Worm (Caenorhabditis elegans) whole organism, L4 larva: ENCODE data around the gene F31E8.5.
A peak's percentile ranks its signal among the peaks of the same experiment; 100 is the strongest.

Experiments used
- F10B5.3 ChIP-seq: sonication (generic microtip); optimal IDR thresholded peaks from 2 replicates; lab custom pipeline; 2016; ENCODE audit warnings: mild to moderate bottlenecking, missing genetic modification characterization, missing compliant biosample characterization
- F44E2.7 ChIP-seq: fragments of 200-800 bp; sonication (Bioruptor generic); IDR thresholded peaks from 2 replicates; pipeline ENCODE4 v2.1.2; 2022; ENCODE audit warnings: missing genetic modification characterization, missing compliant biosample characterization
- F49E8.2 ChIP-seq: sonication (generic microtip); optimal IDR thresholded peaks from 2 replicates; lab custom pipeline; 2016; ENCODE audit warnings: missing compliant biosample characterization, mild to moderate bottlenecking, missing genetic modification characterization, borderline replicate concordance
- T20F7.1 ChIP-seq: fragments of 200-800 bp; sonication (Bioruptor generic); optimal IDR thresholded peaks from 2 replicates; lab custom pipeline; 2018; ENCODE audit warnings: mild to moderate bottlenecking, missing genetic modification characterization, missing compliant biosample characterization
- T26A8.4 ChIP-seq: fragments of 200-800 bp; sonication (Bioruptor generic); IDR thresholded peaks from 2 replicates; pipeline ENCODE4 v1.3.6; 2022; ENCODE audit warnings: missing genetic modification characterization, missing compliant biosample characterization
- Y105C5A.15 ChIP-seq: fragments of 200-800 bp; sonication (Bioruptor generic); IDR thresholded peaks from 2 replicates; pipeline ENCODE4 v1.3.6; 2022; ENCODE audit warnings: missing genetic modification characterization, missing compliant biosample characterization
- Y75B8A.6 ChIP-seq: fragments of 200-800 bp; sonication (Bioruptor generic); IDR thresholded peaks from 2 replicates; pipeline ENCODE4 v1.3.6; 2022; ENCODE audit warnings: missing genetic modification reagents, missing genetic modification characterization, missing compliant biosample characterization
- aha-1 ChIP-seq: fragments of 150-350 bp; peaks from one replicate; lab custom pipeline; 2014; ENCODE audit warnings: missing biosample characterization, missing genetic modification characterization
- aly-2 ChIP-seq: sonication (generic microtip); optimal IDR thresholded peaks from 2 replicates; lab custom pipeline; 2018; ENCODE audit warnings: missing biosample characterization, missing genetic modification characterization
- arid-1 ChIP-seq: fragments of 200-800 bp; sonication (Bioruptor generic); conservative IDR thresholded peaks from 2 replicates; pipeline ENCODE4 v1.3.6; 2022; ENCODE audit warnings: missing genetic modification reagents, missing genetic modification characterization, missing compliant biosample characterization
- ceh-62 ChIP-seq: sonication (generic microtip); optimal IDR thresholded peaks from 2 replicates; lab custom pipeline; 2017; ENCODE audit warnings: missing biosample characterization, missing genetic modification characterization
- ceh-82 ChIP-seq: sonication (generic microtip); optimal IDR thresholded peaks from 2 replicates; lab custom pipeline; 2017; ENCODE audit warnings: missing biosample characterization, missing genetic modification characterization
- ces-1 ChIP-seq: fragments of 150-350 bp; sonication (generic microtip); optimal IDR thresholded peaks from 4 replicates; lab custom pipeline; 2014; ENCODE audit warnings: missing biosample characterization, missing genetic modification reagents, missing genetic modification characterization
- cey-2 ChIP-seq: sonication (generic microtip); optimal IDR thresholded peaks from 3 replicates; lab custom pipeline; 2017; ENCODE audit warnings: missing genetic modification characterization, mild to moderate bottlenecking, missing compliant biosample characterization, antibody characterized with exemption, borderline replicate concordance; ENCODE audit not compliant: insufficient read depth
- daf-16 ChIP-seq, 3 experiments: sonication (generic microtip); optimal IDR thresholded peaks; 2 replicates each; lab custom pipeline; 2016 to 2017; ENCODE audit warnings: missing genetic modification characterization in 3 of 3, missing genetic modification reagents in 3 of 3, mild to moderate bottlenecking in 2 of 3, missing compliant biosample characterization in 2 of 3, missing biosample characterization in 1 of 3, moderate library complexity in 1 of 3
- dmd-6 ChIP-seq: fragments of 200-800 bp; sonication (Bioruptor generic); IDR thresholded peaks from 2 replicates; pipeline ENCODE4 v1.3.6; 2022; ENCODE audit warnings: missing genetic modification reagents, missing genetic modification characterization, missing compliant biosample characterization
- dmd-9 ChIP-seq: fragments of 200-800 bp; sonication (Bioruptor generic); IDR thresholded peaks from 2 replicates; pipeline ENCODE4 v1.3.6; 2022; ENCODE audit warnings: missing genetic modification reagents, missing genetic modification characterization, missing compliant biosample characterization
- dpl-1 ChIP-seq: fragments of 150-350 bp; optimal IDR thresholded peaks from 2 replicates; lab custom pipeline; 2014; ENCODE audit warnings: missing biosample characterization, missing genetic modification reagents, missing genetic modification characterization
- duxl-1 ChIP-seq: sonication (generic microtip); optimal IDR thresholded peaks from 2 replicates; lab custom pipeline; 2016; ENCODE audit warnings: mild to moderate bottlenecking, missing genetic modification characterization, moderate library complexity, missing compliant biosample characterization; ENCODE audit not compliant: poor library complexity
- dve-1 ChIP-seq: sonication (generic microtip); optimal IDR thresholded peaks from 2 replicates; lab custom pipeline; 2017; ENCODE audit warnings: antibody characterized with exemption, mild to moderate bottlenecking, missing genetic modification characterization, missing compliant biosample characterization; ENCODE audit not compliant: insufficient read depth
- fkh-10 ChIP-seq: fragments of 150-350 bp; optimal IDR thresholded peaks from 2 replicates; lab custom pipeline; 2014; ENCODE audit warnings: missing biosample characterization, missing genetic modification reagents, missing genetic modification characterization
- fos-1 ChIP-seq: fragments of 150-350 bp; optimal IDR thresholded peaks from 2 replicates; lab custom pipeline; 2014; ENCODE audit warnings: missing biosample characterization, missing genetic modification characterization
- hlh-30 ChIP-seq: sonication (generic microtip); optimal IDR thresholded peaks from 2 replicates; lab custom pipeline; 2017; ENCODE audit warnings: antibody characterized with exemption, mild to moderate bottlenecking, missing genetic modification characterization, missing compliant biosample characterization; ENCODE audit not compliant: insufficient read depth
- lin-38 ChIP-seq: fragments of 200-800 bp; sonication (Bioruptor generic); IDR thresholded peaks from 2 replicates; pipeline ENCODE4 v1.3.6; 2022; ENCODE audit warnings: missing genetic modification reagents, missing genetic modification characterization, missing compliant biosample characterization
- lin-39 ChIP-seq: fragments of 150-350 bp; optimal IDR thresholded peaks from 2 replicates; lab custom pipeline; 2014; ENCODE audit warnings: missing biosample characterization, missing genetic modification reagents, missing genetic modification characterization
- lir-3 ChIP-seq: sonication (generic microtip); optimal IDR thresholded peaks from 2 replicates; lab custom pipeline; 2016; ENCODE audit warnings: mild to moderate bottlenecking, missing genetic modification characterization, missing compliant biosample characterization
- madf-5 ChIP-seq, 2 experiments: fragments of 200-800 bp; sonication (Bioruptor generic); IDR thresholded peaks; 2 replicates each; pipeline ENCODE4 v1.3.6; 2022; ENCODE audit warnings: missing compliant biosample characterization in 2 of 2, missing genetic modification characterization in 2 of 2
- madf-9 ChIP-seq: fragments of 200-800 bp; sonication (Bioruptor generic); conservative IDR thresholded peaks from 2 replicates; pipeline ENCODE4 v1.3.6; 2022; ENCODE audit warnings: missing genetic modification reagents, missing genetic modification characterization, missing compliant biosample characterization
- mdt-29 ChIP-seq: fragments of 200-800 bp; sonication (Bioruptor generic); IDR thresholded peaks from 2 replicates; pipeline ENCODE4 v1.3.6; 2022; ENCODE audit warnings: missing genetic modification reagents, missing genetic modification characterization, missing compliant biosample characterization
- mxl-3 ChIP-seq: fragments of 200-800 bp; sonication (Bioruptor generic); optimal IDR thresholded peaks from 2 replicates; lab custom pipeline; 2018; ENCODE audit warnings: mild to moderate bottlenecking, missing genetic modification characterization, missing compliant biosample characterization
- nhr-10 ChIP-seq: fragments of 150-350 bp; optimal IDR thresholded peaks from 2 replicates; lab custom pipeline; 2014; ENCODE audit warnings: missing biosample characterization, missing genetic modification characterization
- nhr-237 ChIP-seq: sonication (generic microtip); optimal IDR thresholded peaks from 2 replicates; lab custom pipeline; 2017; ENCODE audit warnings: missing biosample characterization, missing genetic modification characterization
- nhr-48 ChIP-seq: sonication (generic microtip); optimal IDR thresholded peaks from 2 replicates; lab custom pipeline; 2016; ENCODE audit warnings: mild to moderate bottlenecking, missing genetic modification characterization, missing compliant biosample characterization
- nhr-6 ChIP-seq: fragments of 150-350 bp; optimal IDR thresholded peaks from 2 replicates; lab custom pipeline; 2014; ENCODE audit warnings: missing biosample characterization, missing genetic modification characterization
- nhr-76 ChIP-seq: fragments of 150-350 bp; optimal IDR thresholded peaks from 2 replicates; lab custom pipeline; 2014; ENCODE audit warnings: missing biosample characterization, missing genetic modification characterization
- pha-4 ChIP-seq, 2 experiments: fragments of 150-350 bp in 1 of 2; fragments of 200-800 bp in 1 of 2; sonication (Bioruptor generic) in 1 of 2; IDR thresholded peaks in 1 of 2; optimal IDR thresholded peaks in 1 of 2; 2 replicates each; pipeline versions ENCODE4 v1.3.6 to Lab custom; 2014 to 2022; ENCODE audit warnings: missing genetic modification characterization in 2 of 2, missing genetic modification reagents in 2 of 2, missing biosample characterization in 1 of 2, missing compliant biosample characterization in 1 of 2
- php-3 ChIP-seq: fragments of 200-800 bp; sonication (Bioruptor generic); IDR thresholded peaks from 2 replicates; pipeline ENCODE4 v1.3.6; 2022; ENCODE audit warnings: missing genetic modification reagents, missing genetic modification characterization, missing compliant biosample characterization
- pqm-1 ChIP-seq: sonication (generic microtip); optimal IDR thresholded peaks from 2 replicates; lab custom pipeline; 2017; ENCODE audit warnings: missing biosample characterization, missing genetic modification characterization
- saeg-2 ChIP-seq: fragments of 200-800 bp; sonication (Bioruptor generic); IDR thresholded peaks from 2 replicates; pipeline ENCODE4 v1.3.6; 2022; ENCODE audit warnings: missing genetic modification reagents, missing genetic modification characterization, missing compliant biosample characterization
- sdz-12 ChIP-seq: fragments of 200-800 bp; sonication (Bioruptor generic); optimal IDR thresholded peaks from 2 replicates; lab custom pipeline; 2018; ENCODE audit warnings: mild to moderate bottlenecking, missing genetic modification characterization, missing compliant biosample characterization
- set-16 ChIP-seq: fragments of 200-800 bp; sonication (Bioruptor generic); IDR thresholded peaks from 2 replicates; pipeline ENCODE4 v1.3.6; 2022; ENCODE audit warnings: missing genetic modification reagents, missing genetic modification characterization, missing compliant biosample characterization
- snpc-4 ChIP-seq: fragments of 150-350 bp; optimal IDR thresholded peaks from 2 replicates; lab custom pipeline; 2014; ENCODE audit warnings: missing biosample characterization, missing genetic modification characterization
- tra-1 ChIP-seq: fragments of 200-800 bp; sonication (Bioruptor generic); IDR thresholded peaks from 2 replicates; pipeline ENCODE4 v1.3.6; 2022; ENCODE audit warnings: missing genetic modification reagents, missing genetic modification characterization, missing compliant biosample characterization
- unc-39 ChIP-seq: sonication (generic microtip); optimal IDR thresholded peaks from 2 replicates; lab custom pipeline; 2017; ENCODE audit warnings: missing biosample characterization, missing genetic modification characterization
- unc-62 ChIP-seq, 3 experiments: fragments of 150-350 bp in 1 of 3; sonication (generic microtip); optimal IDR thresholded peaks in 2 of 3; peaks in 1 of 3; 1 replicate in 1 of 3; 2 replicates in 2 of 3; lab custom pipeline; 2014 to 2017; ENCODE audit warnings: missing biosample characterization in 3 of 3, missing genetic modification characterization in 3 of 3, missing genetic modification reagents in 3 of 3, missing genotype in 1 of 3
- zfp-2 ChIP-seq: sonication (generic microtip); optimal IDR thresholded peaks from 2 replicates; lab custom pipeline; 2016; ENCODE audit warnings: mild to moderate bottlenecking, missing genetic modification characterization, missing compliant biosample characterization
- zip-2 ChIP-seq: fragments of 150-350 bp; optimal IDR thresholded peaks from 2 replicates; lab custom pipeline; 2014; ENCODE audit warnings: missing biosample characterization, missing genetic modification characterization
- ztf-7 ChIP-seq: fragments of 150-350 bp; optimal IDR thresholded peaks from 2 replicates; lab custom pipeline; 2014; ENCODE audit warnings: missing biosample characterization, missing genetic modification characterization

F31E8.5 gene

ce11 chrII:6822347-6822746 is 15.3 kb upstream of the F31E8.5 start (continued):
- TF ChIP-seq pqm-1 (tag; lab: Kevin White, UChicago), result peak; percentile 80
- TF ChIP-seq madf-9 (GFP tag; lab: Robert Waterston, UW), result no peak
- TF ChIP-seq snpc-4 (tag; lab: Kevin White, UChicago), result no peak
- TF ChIP-seq pha-4 (GFP tag; IDR thresholded peaks at IDR 0.05; lab: Robert Waterston, UW), result no peak
- no peak for TF ChIP-seq pha-4 (tag; optimal IDR thresholded peaks at IDR 0.05; lab: Kevin White, UChicago)
- no peak for TF ChIP-seq dmd-9 (GFP tag; lab: Robert Waterston, UW)
- TF ChIP-seq cey-2, result peak; percentile 87
- no peak for TF ChIP-seq T20F7.1 (GFP tag; lab: Kevin White, UChicago)
- no peak for TF ChIP-seq Y105C5A.15
- no peak for TF ChIP-seq zfp-2
- TF ChIP-seq dpl-1 (GFP tag; lab: Kevin White, UChicago), result no peak
- TF ChIP-seq php-3 (GFP tag; lab: Robert Waterston, UW), result no peak
- no peak for TF ChIP-seq zip-2 (tag; lab: Kevin White, UChicago)
- no peak for TF ChIP-seq arid-1 (GFP tag; lab: Robert Waterston, UW)
- TF ChIP-seq unc-62 (GFP tag; optimal IDR thresholded peaks at IDR 0.05 in 1 of 2; lab: Kevin White, UChicago), result peak in 1 of 2 experiments; percentile 99
- no peak for TF ChIP-seq unc-62 (tag; optimal IDR thresholded peaks at IDR 0.05; lab: Kevin White, UChicago)
- TF ChIP-seq nhr-6 (tag; lab: Kevin White, UChicago), result no peak
- TF ChIP-seq mxl-3 (GFP tag; lab: Kevin White, UChicago), result peak; percentile 87
- TF ChIP-seq hlh-30, result peak; percentile 68
- TF ChIP-seq mdt-29 (GFP tag; lab: Robert Waterston, UW), result no peak
- TF ChIP-seq ceh-82, result no peak
- TF ChIP-seq sdz-12 (GFP tag; lab: Kevin White, UChicago), result no peak
- no peak for TF ChIP-seq nhr-76 (tag; lab: Kevin White, UChicago)
- peak; percentile 80 for TF ChIP-seq dmd-6 (GFP tag; lab: Robert Waterston, UW)
- no peak for TF ChIP-seq aly-2 (tag; lab: Kevin White, UChicago)
- no peak for TF ChIP-seq F10B5.3 (tag; lab: Kevin White, UChicago)
- no peak for TF ChIP-seq nhr-10 (tag; lab: Kevin White, UChicago)
- no peak for TF ChIP-seq nhr-237 (tag; lab: Kevin White, UChicago)
- TF ChIP-seq F49E8.2 (tag; lab: Kevin White, UChicago), result no peak
- TF ChIP-seq aha-1 (tag; lab: Kevin White, UChicago), result peak; percentile 97
- peak; percentile 78 for TF ChIP-seq nhr-48 (tag; lab: Kevin White, UChicago)
- TF ChIP-seq lir-3 (tag; lab: Kevin White, UChicago), result no peak
- TF ChIP-seq fos-1, result no peak
- TF ChIP-seq daf-16 (GFP tag; optimal IDR thresholded peaks at IDR 0.05; lab: Kevin White, UChicago), result peak in 1 of 2 experiments; percentile 44
- peak; percentile 30 for TF ChIP-seq daf-16 (tag; optimal IDR thresholded peaks at IDR 0.05; lab: Kevin White, UChicago)
- TF ChIP-seq saeg-2, result no peak
- no peak for TF ChIP-seq lin-38 (GFP tag; lab: Robert Waterston, UW)
- TF ChIP-seq Y75B8A.6 (GFP tag; lab: Robert Waterston, UW), result no peak
- TF ChIP-seq duxl-1 (tag; lab: Kevin White, UChicago), result no peak

- 0 out of 2 replicates have a peak, but pooled peaks have one; percentile 21 for TF ChIP-seq php-3 (GFP tag; lab: Robert Waterston, UW)
- peak; percentile 32 for TF ChIP-seq dve-1 (tag; lab: Kevin White, UChicago)
- TF ChIP-seq ztf-7 (tag; lab: Kevin White, UChicago), result no peak
- no peak for TF ChIP-seq F10B5.3 (tag; lab: Kevin White, UChicago)
- TF ChIP-seq ceh-62 (tag; lab: Kevin White, UChicago), result no peak
- TF ChIP-seq tra-1 (GFP tag; lab: Robert Waterston, UW), result peak; percentile 86
- TF ChIP-seq arid-1 (GFP tag; lab: Robert Waterston, UW), result no peak
- no peak for TF ChIP-seq madf-5 (GFP tag; IDR thresholded peaks at IDR 0.05; lab: Robert Waterston, UW)
- no peak for TF ChIP-seq F44E2.7 (GFP tag; lab: Robert Waterston, UW)
- TF ChIP-seq pha-4 (GFP tag; IDR thresholded peaks at IDR 0.05; lab: Robert Waterston, UW), result no peak
- no peak for TF ChIP-seq pha-4 (tag; optimal IDR thresholded peaks at IDR 0.05; lab: Kevin White, UChicago)
- no peak for TF ChIP-seq snpc-4 (tag; lab: Kevin White, UChicago)
- TF ChIP-seq T26A8.4 (GFP tag; lab: Robert Waterston, UW), result no peak
- TF ChIP-seq Y105C5A.15, result no peak
- peak; percentile 35 for TF ChIP-seq fkh-10 (GFP tag; lab: Kevin White, UChicago)
- no peak for TF ChIP-seq unc-39 (tag; lab: Kevin White, UChicago)
- peak; percentile 65 for TF ChIP-seq ces-1
- TF ChIP-seq lin-39 (tag; lab: Kevin White, UChicago), result no peak
- no peak for TF ChIP-seq set-16 (GFP tag; lab: Robert Waterston, UW)
- no peak for TF ChIP-seq nhr-48 (tag; lab: Kevin White, UChicago)
- TF ChIP-seq dmd-6 (GFP tag; lab: Robert Waterston, UW), result peak; percentile 66
- TF ChIP-seq unc-62 (GFP tag; optimal IDR thresholded peaks at IDR 0.05 in 1 of 2; lab: Kevin White, UChicago), result peak in 1 of 2 experiments; percentile 28
- TF ChIP-seq unc-62 (tag; optimal IDR thresholded peaks at IDR 0.05; lab: Kevin White, UChicago), result no peak
These were observed 14.8 kb upstream of the F31E8.5 start for ce11 chrII:6821832-6822231.
